Worm (Caenorhabditis elegans) whole organism, L4 larva: Measurements from ENCODE around the gene F49E10.4.

Experiments
- ceh-62 ChIP-seq: sonication (generic microtip); optimal IDR thresholded peaks from 2 replicates; lab custom pipeline; 2017; ENCODE audit warnings: missing biosample characterization, missing genetic modification characterization
- ceh-82 ChIP-seq: sonication (generic microtip); optimal IDR thresholded peaks from 2 replicates; lab custom pipeline; 2017; ENCODE audit warnings: missing biosample characterization, missing genetic modification characterization
- dpl-1 ChIP-seq: fragments of 150-350 bp; optimal IDR thresholded peaks from 2 replicates; lab custom pipeline; 2014; ENCODE audit warnings: missing biosample characterization, missing genetic modification reagents, missing genetic modification characterization
- egl-27 ChIP-seq: sonication (generic microtip); optimal IDR thresholded peaks from 3 replicates; lab custom pipeline; 2017; ENCODE audit warnings: missing biosample characterization, missing genetic modification reagents, missing genetic modification characterization
- lir-3 ChIP-seq: sonication (generic microtip); optimal IDR thresholded peaks from 2 replicates; lab custom pipeline; 2016; ENCODE audit warnings: mild to moderate bottlenecking, missing genetic modification characterization, missing compliant biosample characterization
- mes-2 ChIP-seq: sonication (generic microtip); optimal IDR thresholded peaks from 2 replicates; lab custom pipeline; 2016; ENCODE audit warnings: missing genotype, mild to moderate bottlenecking, missing genetic modification characterization, missing compliant biosample characterization; ENCODE audit not compliant: poor library complexity, severe bottlenecking
- nhr-102 ChIP-seq: sonication (generic microtip); optimal IDR thresholded peaks from 2 replicates; lab custom pipeline; 2016; ENCODE audit warnings: mild to moderate bottlenecking, missing genetic modification characterization, moderate library complexity, missing compliant biosample characterization
- nhr-6 ChIP-seq: fragments of 150-350 bp; optimal IDR thresholded peaks from 2 replicates; lab custom pipeline; 2014; ENCODE audit warnings: missing biosample characterization, missing genetic modification characterization
- pqm-1 ChIP-seq: sonication (generic microtip); optimal IDR thresholded peaks from 2 replicates; lab custom pipeline; 2017; ENCODE audit warnings: missing biosample characterization, missing genetic modification characterization
- skn-1 ChIP-seq: fragments of 150-350 bp; optimal IDR thresholded peaks from 2 replicates; lab custom pipeline; 2014; ENCODE audit warnings: missing biosample characterization, missing genetic modification characterization
- snpc-4 ChIP-seq: fragments of 150-350 bp; optimal IDR thresholded peaks from 2 replicates; lab custom pipeline; 2014; ENCODE audit warnings: missing biosample characterization, missing genetic modification characterization
- zag-1 ChIP-seq: fragments of 150-350 bp; optimal IDR thresholded peaks from 2 replicates; lab custom pipeline; 2014; ENCODE audit warnings: missing biosample characterization, missing genetic modification characterization

DNA sequence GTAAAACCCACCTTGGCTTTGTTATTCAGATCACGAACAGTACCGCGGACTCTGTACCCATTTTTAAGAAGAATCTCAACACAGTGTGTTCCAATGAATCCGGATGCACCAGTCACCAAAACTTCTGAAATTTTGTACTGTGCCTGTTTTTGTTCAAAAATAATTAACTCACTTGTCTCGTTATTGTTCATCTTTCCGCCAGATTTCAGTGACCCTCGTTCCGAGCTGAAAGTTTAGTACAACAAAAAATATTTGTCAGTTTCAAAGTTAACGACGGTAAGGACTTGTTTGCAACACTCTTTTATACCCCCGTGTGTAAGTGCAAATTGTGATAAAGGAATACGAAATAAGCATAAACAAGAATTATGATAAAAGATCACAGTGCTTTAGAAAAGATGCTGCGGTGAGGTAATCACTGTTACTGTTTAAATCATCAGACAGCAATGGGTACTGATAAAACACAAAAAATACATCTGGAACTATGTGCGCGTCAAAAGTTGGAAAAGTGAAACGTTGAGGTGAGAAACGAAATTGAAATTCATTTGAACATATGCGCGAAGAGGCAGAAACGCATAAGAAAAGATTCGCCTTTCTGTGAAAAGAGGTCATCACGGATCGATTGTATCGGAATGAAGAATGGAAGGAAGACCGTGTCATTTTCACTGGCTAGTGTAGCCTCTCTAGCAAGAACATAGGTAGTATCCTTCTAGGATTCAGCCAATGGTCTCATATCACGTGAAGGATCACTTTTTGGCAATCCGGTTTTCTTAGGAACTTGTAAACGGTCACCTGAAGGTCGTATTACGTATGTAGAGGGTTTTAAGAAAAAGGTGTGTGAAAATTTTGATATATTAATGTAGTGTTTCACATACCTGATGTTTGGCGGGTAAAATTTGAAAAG is 40.8 kb upstream of the F49E10.4 start, which contains the start of gene F13D11.4:
- no peak for TF ChIP-seq mes-2
- TF ChIP-seq snpc-4 (tag; lab: Kevin White, UChicago) = no peak
- no peak for TF ChIP-seq ceh-82 (tag; lab: Kevin White, UChicago)
- TF ChIP-seq pqm-1 (tag; lab: Kevin White, UChicago) = no peak
- TF ChIP-seq nhr-6 (tag; lab: Kevin White, UChicago) = no peak
- TF ChIP-seq lir-3 (tag; lab: Kevin White, UChicago) = no peak
- TF ChIP-seq nhr-102 (tag; lab: Kevin White, UChicago) = no peak
- no peak for TF ChIP-seq skn-1 (tag; lab: Kevin White, UChicago)
- no peak for TF ChIP-seq zag-1 (tag; lab: Kevin White, UChicago)
- no peak for TF ChIP-seq dpl-1 (GFP tag; lab: Kevin White, UChicago)
- TF ChIP-seq ceh-62 (tag; lab: Kevin White, UChicago) = no peak
- no peak for TF ChIP-seq egl-27 (tag; lab: Kevin White, UChicago)
